Fruit fly (Drosophila melanogaster) whole organism, prepupa: ENCODE data around the gene Tim9b.

Experiments used
- CG10669 ChIP-seq: fragments of 200-800 bp; sonication (Bioruptor generic); optimal IDR thresholded peaks from 3 replicates; lab custom pipeline; 2018; ENCODE audit warnings: missing biosample characterization, mild to moderate bottlenecking, missing genetic modification characterization, moderate library complexity
- CG11902 ChIP-seq: fragments of 200-800 bp; sonication (Bioruptor generic); optimal IDR thresholded peaks from 3 replicates; lab custom pipeline; 2016; ENCODE audit warnings: missing biosample characterization, missing genetic modification characterization
- CG15336 ChIP-seq: fragments of 200-800 bp; sonication (Bioruptor generic); IDR thresholded peaks from 2 replicates; pipeline ENCODE4 v1.3.6; 2022; ENCODE audit warnings: missing biosample characterization, missing genetic modification characterization
- CG1621 ChIP-seq: fragments of 200-800 bp; sonication (Bioruptor generic); optimal IDR thresholded peaks from 3 replicates; lab custom pipeline; 2018; ENCODE audit warnings: missing biosample characterization, mild to moderate bottlenecking, missing genetic modification characterization
- CG3032 ChIP-seq: fragments of 200-800 bp; optimal IDR thresholded peaks from 2 replicates; lab custom pipeline; 2019; ENCODE audit warnings: missing biosample characterization, mild to moderate bottlenecking, missing genetic modification characterization, moderate library complexity
- CG32006 ChIP-seq: fragments of 200-800 bp; sonication (Bioruptor generic); optimal IDR thresholded peaks from 3 replicates; lab custom pipeline; 2017; ENCODE audit warnings: missing biosample characterization, mild to moderate bottlenecking, missing genetic modification characterization
- CG6163 ChIP-seq: fragments of 200-800 bp; sonication (Bioruptor generic); IDR thresholded peaks from 3 replicates; pipeline ENCODE4 v1.3.6; 2022; ENCODE audit warnings: missing biosample characterization, missing genetic modification characterization
- CG6808 ChIP-seq: fragments of 200-800 bp; sonication (Bioruptor generic); optimal IDR thresholded peaks from 3 replicates; lab custom pipeline; 2017; ENCODE audit warnings: missing biosample characterization, missing genetic modification characterization, mild to moderate bottlenecking, moderate library complexity, missing genetic modification reagents
- CG6854 ChIP-seq: fragments of 200-800 bp; sonication (Bioruptor generic); optimal IDR thresholded peaks from 2 replicates; lab custom pipeline; 2017; ENCODE audit warnings: missing biosample characterization, mild to moderate bottlenecking, missing genetic modification characterization
- CG8119 ChIP-seq: fragments of 200-800 bp; sonication (Bioruptor generic); IDR thresholded peaks from 3 replicates; pipeline ENCODE4 v1.3.6; 2022; ENCODE audit warnings: missing biosample characterization, missing genetic modification characterization
- CG8632 ChIP-seq: fragments of 200-800 bp; sonication (Bioruptor generic); optimal IDR thresholded peaks from 3 replicates; lab custom pipeline; 2016; ENCODE audit warnings: missing biosample characterization, missing genetic modification characterization
- Eip78C ChIP-seq: fragments of 200-800 bp; sonication (Bioruptor generic); peaks from one replicate; lab custom pipeline; 2016; ENCODE audit warnings: missing biosample characterization, missing genetic modification characterization
- Ets21C ChIP-seq: fragments of 200-800 bp; sonication (Bioruptor generic); optimal IDR thresholded peaks from 3 replicates; lab custom pipeline; 2016; ENCODE audit warnings: missing biosample characterization, missing genetic modification characterization
- Ets96B ChIP-seq: fragments of 200-800 bp; optimal IDR thresholded peaks from 2 replicates; lab custom pipeline; 2019; ENCODE audit warnings: missing biosample characterization, mild to moderate bottlenecking, missing genetic modification characterization, moderate library complexity
- Gug ChIP-seq: fragments of 200-800 bp; sonication (Bioruptor generic); IDR thresholded peaks from 2 replicates; pipeline ENCODE4 v1.3.6; 2022; ENCODE audit warnings: missing biosample characterization, missing genetic modification characterization
- Hr4 ChIP-seq: fragments of 200-800 bp; sonication (Bioruptor generic); optimal IDR thresholded peaks from 3 replicates; lab custom pipeline; 2016; ENCODE audit warnings: missing biosample characterization, missing genetic modification characterization
- Lpt ChIP-seq: fragments of 200-800 bp; sonication (Bioruptor generic); optimal IDR thresholded peaks from 3 replicates; lab custom pipeline; 2016; ENCODE audit warnings: missing biosample characterization, missing genetic modification characterization
- Met ChIP-seq: fragments of 200-800 bp; sonication (Bioruptor generic); optimal IDR thresholded peaks from 3 replicates; lab custom pipeline; 2016; ENCODE audit warnings: missing biosample characterization, missing genetic modification characterization
- Sox102F ChIP-seq: fragments of 200-800 bp; sonication (Bioruptor generic); optimal IDR thresholded peaks from 2 replicates; lab custom pipeline; 2016; ENCODE audit warnings: missing biosample characterization, mild to moderate bottlenecking, missing genetic modification characterization
- Sox14 ChIP-seq: fragments of 200-800 bp; sonication (Bioruptor generic); optimal IDR thresholded peaks from 3 replicates; lab custom pipeline; 2016; ENCODE audit warnings: missing biosample characterization, missing genetic modification characterization
- Sox15 ChIP-seq: fragments of 200-800 bp; sonication (Bioruptor generic); optimal IDR thresholded peaks from 3 replicates; lab custom pipeline; 2016; ENCODE audit warnings: missing biosample characterization, missing genetic modification characterization
- achi ChIP-seq: fragments of 200-800 bp; sonication (Bioruptor generic); optimal IDR thresholded peaks from 3 replicates; lab custom pipeline; 2016; ENCODE audit warnings: missing biosample characterization, missing genetic modification characterization
- acj6 ChIP-seq: fragments of 200-800 bp; sonication (Bioruptor generic); optimal IDR thresholded peaks from 3 replicates; lab custom pipeline; 2016; ENCODE audit warnings: missing biosample characterization, missing genetic modification characterization
- cyc ChIP-seq: fragments of 200-800 bp; sonication (Bioruptor generic); optimal IDR thresholded peaks from 3 replicates; lab custom pipeline; 2016; ENCODE audit warnings: missing biosample characterization, missing genetic modification characterization
- dsx ChIP-seq: fragments of 200-800 bp; optimal IDR thresholded peaks from 3 replicates; lab custom pipeline; 2019; ENCODE audit warnings: missing biosample characterization, mild to moderate bottlenecking, missing genetic modification characterization, moderate library complexity; ENCODE audit not compliant: poor library complexity, severe bottlenecking
- eg ChIP-seq: fragments of 200-800 bp; sonication (Bioruptor generic); IDR thresholded peaks from 3 replicates; pipeline ENCODE4 v1.3.6; 2022; ENCODE audit warnings: missing biosample characterization, missing genetic modification characterization
- esn ChIP-seq: fragments of 200-800 bp; sonication (Bioruptor generic); optimal IDR thresholded peaks from 2 replicates; lab custom pipeline; 2016; ENCODE audit warnings: missing biosample characterization, mild to moderate bottlenecking, missing genetic modification characterization, moderate library complexity
- fkh ChIP-seq: fragments of 200-800 bp; sonication (Bioruptor generic); optimal IDR thresholded peaks from 3 replicates; lab custom pipeline; 2017; ENCODE audit warnings: missing biosample characterization, mild to moderate bottlenecking, missing genetic modification characterization, moderate library complexity
- net ChIP-seq: fragments of 200-800 bp; sonication (Bioruptor generic); optimal IDR thresholded peaks from 3 replicates; lab custom pipeline; 2016; ENCODE audit warnings: missing biosample characterization, missing genetic modification characterization
- pdm3 ChIP-seq: fragments of 200-800 bp; sonication (Bioruptor generic); optimal IDR thresholded peaks from 3 replicates; lab custom pipeline; 2016; ENCODE audit warnings: missing biosample characterization, missing genetic modification characterization
- salr ChIP-seq, 2 experiments: fragments of 200-800 bp; sonication (Bioruptor generic); optimal IDR thresholded peaks; 3 replicates each; lab custom pipeline; 2016 to 2018; ENCODE audit warnings: missing biosample characterization in 2 of 2, missing genetic modification characterization in 2 of 2, mild to moderate bottlenecking in 1 of 2
- ss ChIP-seq, 2 experiments: fragments of 200-800 bp; sonication (Bioruptor generic); optimal IDR thresholded peaks; 2 replicates in 1 of 2; 3 replicates in 1 of 2; lab custom pipeline; 2017 to 2018; ENCODE audit warnings: mild to moderate bottlenecking in 2 of 2, missing biosample characterization in 2 of 2, missing genetic modification characterization in 2 of 2, moderate library complexity in 1 of 2
- svp ChIP-seq: fragments of 200-800 bp; sonication (Bioruptor generic); peaks from one replicate; lab custom pipeline; 2016; ENCODE audit warnings: missing biosample characterization, missing genetic modification characterization
- topi ChIP-seq: fragments of 200-800 bp; sonication (Bioruptor generic); optimal IDR thresholded peaks from 3 replicates; lab custom pipeline; 2016; ENCODE audit warnings: missing biosample characterization, missing genetic modification characterization

Tim9b gene

dm6 chrX:19637002-19637420 lies 18.7 kb upstream of the Tim9b start (continued):
- TF ChIP-seq Sox14 (GFP tag; lab: Kevin White, UChicago) (peak; percentile 12), Ets96B (tag; lab: Kevin White, UChicago) (no peak), Sox15 (GFP tag; lab: Kevin White, UChicago) (no peak), CG8632 (GFP tag; lab: Kevin White, UChicago) (no peak), achi (GFP tag; lab: Kevin White, UChicago) (no peak), ss (GFP tag; optimal IDR thresholded peaks at IDR 0.05; lab: Kevin White, UChicago) (peak; percentile 16 to 58), CG11902 (GFP tag; lab: Kevin White, UChicago) (no peak)

DNA sequence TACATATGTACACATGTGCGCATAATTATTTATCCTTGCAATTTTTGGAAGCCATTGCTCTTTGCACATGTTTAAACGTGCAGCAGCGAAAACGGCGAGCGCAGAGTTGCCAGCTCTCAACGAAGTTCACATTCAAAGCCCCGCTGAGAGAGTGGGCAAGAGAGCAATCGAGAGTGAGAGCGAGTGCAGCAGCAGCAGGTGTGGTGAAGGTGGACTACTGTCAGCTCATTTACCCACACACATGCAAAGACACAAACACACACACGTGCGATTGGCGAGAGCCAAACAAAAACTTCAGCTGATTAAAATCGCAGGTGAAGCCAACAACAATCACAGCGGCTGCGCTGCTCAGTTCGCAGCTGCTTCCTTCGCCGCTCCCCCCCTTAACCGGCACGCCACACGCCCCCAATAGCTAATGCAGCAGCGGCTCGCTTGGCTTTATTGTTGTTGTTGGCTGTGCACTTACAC lies 13.1 kb upstream of the Tim9b start:
- TF ChIP-seq CG1621 (tag; lab: Kevin White, UChicago), result peak; percentile 24
- TF ChIP-seq CG6854, result peak; percentile 25
- no peak for TF ChIP-seq fkh (GFP tag; lab: Kevin White, UChicago)
- TF ChIP-seq pdm3 (GFP tag; lab: Kevin White, UChicago), result no peak
- peak; percentile 32; the same call in 1 of the 2 replicates for TF ChIP-seq CG15336 (GFP tag; lab: Robert Waterston, UW)
- TF ChIP-seq CG11902 (GFP tag; lab: Kevin White, UChicago), result no peak
- peak; percentile 63 for TF ChIP-seq Eip78C (GFP tag; lab: Kevin White, UChicago)
- TF ChIP-seq CG3032 (tag; lab: Kevin White, UChicago), result no peak
- TF ChIP-seq salr (GFP tag; optimal IDR thresholded peaks at IDR 0.05; lab: Kevin White, UChicago), result no peak
- TF ChIP-seq CG32006 (GFP tag; lab: Kevin White, UChicago), result no peak
- no peak for TF ChIP-seq eg
- peak; percentile 14 for TF ChIP-seq Sox14 (GFP tag; lab: Kevin White, UChicago)
- TF ChIP-seq acj6 (GFP tag; lab: Kevin White, UChicago), result no peak
- no peak for TF ChIP-seq Met (GFP tag; lab: Kevin White, UChicago)
- no peak for TF ChIP-seq CG10669 (GFP tag; lab: Kevin White, UChicago)
- no peak for TF ChIP-seq svp
- TF ChIP-seq net (GFP tag; lab: Kevin White, UChicago), result no peak
- TF ChIP-seq CG6163 (GFP tag; lab: Robert Waterston, UW), result no peak; the same call in 2 of the 3 replicates
- TF ChIP-seq Ets96B (tag; lab: Kevin White, UChicago), result no peak
- no peak for TF ChIP-seq Hr4 (GFP tag; lab: Kevin White, UChicago)
- no peak for TF ChIP-seq CG6808 (GFP tag; lab: Kevin White, UChicago)
- TF ChIP-seq Gug, result no peak
- TF ChIP-seq dsx (GFP tag; lab: Kevin White, UChicago), result no peak
- peak; percentile 47; the same call in 2 of the 3 replicates for TF ChIP-seq CG8119 (GFP tag; lab: Robert Waterston, UW)
- no peak for TF ChIP-seq Sox102F
- TF ChIP-seq Lpt (GFP tag; lab: Kevin White, UChicago), result no peak

- TF ChIP-seq CG6854 (no peak), fkh (GFP tag; lab: Kevin White, UChicago) (no peak), Ets21C (GFP tag; lab: Kevin White, UChicago) (no peak), CG6808 (GFP tag; lab: Kevin White, UChicago) (no peak)
Measured at dm6 chrX:19625405-19625804, 7.1 kb upstream of the Tim9b start, which contains the start of gene CG14212. Gene CG14212 (plus strand): TSS chrX:19625705.

DNA sequence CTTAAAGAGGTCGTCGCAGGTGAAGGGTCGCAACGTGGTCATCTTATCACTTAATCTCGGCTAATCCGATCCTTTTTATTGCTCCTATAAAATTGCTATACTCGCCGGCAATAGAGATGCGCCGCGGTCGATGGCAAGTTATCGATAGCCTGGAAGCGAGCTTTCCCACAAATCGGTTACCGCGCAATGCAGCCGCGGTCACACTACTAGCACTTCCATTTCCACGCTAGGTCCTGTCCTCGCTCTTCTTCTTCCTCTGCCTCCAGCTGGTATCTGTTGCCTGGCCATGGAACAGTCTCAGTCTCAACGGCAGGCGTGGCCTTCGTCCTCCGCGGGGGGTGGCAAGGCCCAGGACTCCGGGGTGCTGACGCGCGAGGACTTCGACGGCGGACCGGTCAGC lies 4.6 kb upstream of the Tim9b start, which contains the start of the genes Naa20A and MKP-4:
Naa20A (minus strand) TSS at position 151 of the 400 bp plus-strand sequence.
MKP-4 (plus strand) TSS at position 191 of the 400 bp plus-strand sequence.
- TF ChIP-seq cyc (GFP tag; lab: Kevin White, UChicago) (no peak), esn (GFP tag; lab: Kevin White, UChicago) (peak; percentile 15), CG10669 (GFP tag; lab: Kevin White, UChicago) (no peak), topi (no peak)
- TF ChIP-seq, all 60 proteins: peak for 1
